Fruit fly (Drosophila melanogaster): Measurements from ENCODE around the gene CCKLR-17D3.

Gene CCKLR-17D3

DNA sequence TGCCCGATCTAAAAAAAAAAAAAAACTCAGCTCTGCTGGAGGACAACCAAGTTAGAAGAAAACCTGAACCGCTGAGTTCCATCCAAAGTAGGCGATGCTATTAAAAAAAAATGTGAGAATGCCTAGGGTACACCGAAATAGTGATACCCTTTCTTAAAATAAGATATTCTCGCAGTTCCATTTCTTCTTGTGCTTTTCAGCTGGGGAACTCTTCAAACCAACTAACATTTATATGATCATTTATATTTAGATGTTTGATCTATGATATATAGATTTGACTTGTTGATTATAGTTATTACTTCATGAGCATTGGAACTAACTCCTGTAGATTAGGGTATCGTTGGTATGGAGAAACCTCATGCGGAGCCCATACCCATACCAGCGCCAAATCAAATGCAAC is 26.3 kb upstream of the CCKLR-17D3 start:
- TF ChIP-seq CG10348 (GFP tag; IDR thresholded peaks at IDR 0.05) (no peak), CG4496 (GFP tag; IDR thresholded peaks at IDR 0.05) (peak; percentile 58), CG8159 (tag; optimal IDR thresholded peaks at IDR 0.05) (peak; percentile 59), CG15710 (tag; optimal IDR thresholded peaks at IDR 0.05) (peak; percentile 52), Pif1B (GFP tag; optimal IDR thresholded peaks at IDR 0.05) (peak; percentile 50), CG34367 (tag; optimal IDR thresholded peaks at IDR 0.05) (peak; percentile 65), Snoo (tag; optimal IDR thresholded peaks at IDR 0.05) (no peak), rn (GFP tag; IDR thresholded peaks at IDR 0.05) (no peak), D1 (tag; optimal IDR thresholded peaks at IDR 0.05) (no peak), CG32121 (GFP tag; IDR thresholded peaks at IDR 0.05) (no peak), CG17806 (tag; optimal IDR thresholded peaks at IDR 0.05) (peak; percentile 68), fd96Ca (GFP tag; IDR thresholded peaks at IDR 0.05) (peak; percentile 13; the same call in 1 of the 3 replicates), CG14655 (GFP tag; optimal IDR thresholded peaks at IDR 0.05) (peak; percentile 85), CG8301 (tag; optimal IDR thresholded peaks at IDR 0.05) (peak; percentile 74), gl (tag; optimal IDR thresholded peaks at IDR 0.05) (peak; percentile 14), CG9948 (tag; optimal IDR thresholded peaks at IDR 0.05) (peak; percentile 81), CG12605 (GFP tag; IDR thresholded peaks at IDR 0.05) (peak; percentile 29; the same call in 1 of the 2 replicates), CG13204 (GFP tag; optimal IDR thresholded peaks at IDR 0.05) (no peak), EcR (GFP tag; optimal IDR thresholded peaks at IDR 0.05) (no peak), Pif1A (GFP tag; optimal IDR thresholded peaks at IDR 0.05) (peak; percentile 57), Ets98B (GFP tag; IDR thresholded peaks at IDR 0.05) (no peak)

DNA sequence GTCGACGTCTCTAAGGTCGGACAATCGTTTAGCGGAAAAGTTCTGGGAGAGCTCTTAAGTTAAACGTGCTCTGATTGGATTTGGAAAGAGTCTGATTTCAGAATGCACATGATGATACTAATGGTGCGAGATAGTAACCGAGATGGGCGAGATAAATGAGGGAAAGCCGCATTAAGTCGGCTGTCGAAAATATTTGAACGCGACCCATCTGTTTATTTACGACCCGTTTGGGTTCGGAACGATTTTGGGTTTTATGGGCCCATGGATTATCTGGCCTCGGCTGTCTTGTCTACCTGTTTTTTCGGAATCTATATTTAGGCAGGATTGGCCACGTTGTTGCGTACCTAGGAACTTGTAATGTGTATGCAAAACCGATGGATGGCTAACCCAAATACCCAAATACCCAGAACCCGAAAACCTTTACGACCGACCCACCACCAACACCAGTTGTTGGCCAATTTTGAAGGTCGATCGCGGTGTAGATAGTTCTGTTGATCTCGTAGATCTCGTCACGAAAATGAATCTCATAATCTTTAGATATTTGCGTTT is 25.6 kb upstream of the CCKLR-17D3 start:
- no peak for TF ChIP-seq CG34367 (tag; optimal IDR thresholded peaks at IDR 0.05)
- TF ChIP-seq CG15710 (tag; optimal IDR thresholded peaks at IDR 0.05), result no peak
- TF ChIP-seq D1 (tag; optimal IDR thresholded peaks at IDR 0.05), result no peak
- no peak for TF ChIP-seq Ets98B (GFP tag; IDR thresholded peaks at IDR 0.05)
- no peak for TF ChIP-seq CG13204 (GFP tag; optimal IDR thresholded peaks at IDR 0.05)
- no peak for TF ChIP-seq CG9948 (tag; optimal IDR thresholded peaks at IDR 0.05)
- TF ChIP-seq CG14655 (GFP tag; optimal IDR thresholded peaks at IDR 0.05), result no peak
- no peak for TF ChIP-seq gl (tag; optimal IDR thresholded peaks at IDR 0.05)
- no peak for TF ChIP-seq CG8301 (tag; optimal IDR thresholded peaks at IDR 0.05)
- TF ChIP-seq Snoo (tag; optimal IDR thresholded peaks at IDR 0.05), result no peak
- no peak for TF ChIP-seq CG10348 (GFP tag; IDR thresholded peaks at IDR 0.05)
- no peak for TF ChIP-seq CG12605 (GFP tag; IDR thresholded peaks at IDR 0.05)
- no peak for TF ChIP-seq Pif1B (GFP tag; optimal IDR thresholded peaks at IDR 0.05)
- TF ChIP-seq CG32121 (GFP tag; IDR thresholded peaks at IDR 0.05), result no peak

DNA sequence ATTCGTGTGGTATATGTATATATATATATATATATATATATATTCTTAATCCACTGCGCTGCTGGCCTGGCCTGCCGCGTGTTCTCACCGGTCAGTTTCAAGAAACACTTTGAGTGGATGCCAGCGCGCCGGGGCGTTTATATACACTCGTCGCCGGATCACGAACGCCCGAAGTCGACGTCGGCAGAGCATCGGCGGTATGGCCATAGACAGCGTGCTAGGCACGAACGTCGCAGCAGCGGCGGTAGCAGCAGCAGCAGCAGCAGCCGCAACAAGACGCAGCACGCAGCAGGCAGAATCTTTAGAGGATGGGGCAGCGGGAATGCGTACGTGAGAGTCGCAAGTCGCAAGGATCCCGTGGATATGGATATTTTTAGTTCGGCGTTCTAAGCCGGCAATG is 23.7 kb upstream of the CCKLR-17D3 start, which contains the start of gene bnb:
TSS of gene bnb (minus strand) at position 121 of the 400 bp plus-strand sequence.
- TF ChIP-seq CG13204 (GFP tag; optimal IDR thresholded peaks at IDR 0.05) (peak; percentile 66), CG10348 (GFP tag; IDR thresholded peaks at IDR 0.05) (no peak), CG4496 (GFP tag; IDR thresholded peaks at IDR 0.05) (0 out of 3 replicates have a peak, but pooled peaks have one; percentile 24)

DNA sequence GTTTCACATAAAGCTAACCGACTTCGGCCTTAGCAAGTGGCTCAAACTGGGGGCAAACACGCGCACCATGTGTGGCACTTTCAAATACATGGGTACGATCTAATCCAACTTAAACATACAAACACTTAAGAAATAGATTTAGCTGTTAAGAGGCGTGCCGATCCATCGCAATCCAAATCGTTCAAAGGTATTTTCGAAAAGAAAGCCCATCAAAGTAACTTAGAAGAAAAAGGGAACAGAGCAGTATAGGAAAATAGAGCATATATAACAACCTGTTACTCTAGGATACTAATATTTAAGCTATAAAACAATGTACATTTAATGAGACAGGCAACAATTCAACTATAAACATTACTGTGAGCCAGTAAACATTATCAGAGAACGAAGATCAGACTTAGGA is 17.5 kb upstream of the CCKLR-17D3 start, which contains the start of gene Atg101:
TSS of gene Atg101 (plus strand) at position 301 of the 400 bp plus-strand sequence.
- TF ChIP-seq fd96Ca (GFP tag; IDR thresholded peaks at IDR 0.05), result no peak
- TF ChIP-seq D1 (tag; optimal IDR thresholded peaks at IDR 0.05), result no peak
- TF ChIP-seq CG13204 (GFP tag; optimal IDR thresholded peaks at IDR 0.05), result no peak
- TF ChIP-seq CG32121 (GFP tag; IDR thresholded peaks at IDR 0.05), result no peak
- TF ChIP-seq CG15710 (tag; optimal IDR thresholded peaks at IDR 0.05), result no peak
- TF ChIP-seq CG9948 (tag; optimal IDR thresholded peaks at IDR 0.05), result no peak
- no peak for TF ChIP-seq CG34367 (tag; optimal IDR thresholded peaks at IDR 0.05)
- TF ChIP-seq CG12605 (GFP tag; IDR thresholded peaks at IDR 0.05), result no peak
- no peak for TF ChIP-seq CG8159 (tag; optimal IDR thresholded peaks at IDR 0.05)
- TF ChIP-seq gl (tag; optimal IDR thresholded peaks at IDR 0.05), result no peak
- no peak for TF ChIP-seq CG8301 (tag; optimal IDR thresholded peaks at IDR 0.05)

DNA sequence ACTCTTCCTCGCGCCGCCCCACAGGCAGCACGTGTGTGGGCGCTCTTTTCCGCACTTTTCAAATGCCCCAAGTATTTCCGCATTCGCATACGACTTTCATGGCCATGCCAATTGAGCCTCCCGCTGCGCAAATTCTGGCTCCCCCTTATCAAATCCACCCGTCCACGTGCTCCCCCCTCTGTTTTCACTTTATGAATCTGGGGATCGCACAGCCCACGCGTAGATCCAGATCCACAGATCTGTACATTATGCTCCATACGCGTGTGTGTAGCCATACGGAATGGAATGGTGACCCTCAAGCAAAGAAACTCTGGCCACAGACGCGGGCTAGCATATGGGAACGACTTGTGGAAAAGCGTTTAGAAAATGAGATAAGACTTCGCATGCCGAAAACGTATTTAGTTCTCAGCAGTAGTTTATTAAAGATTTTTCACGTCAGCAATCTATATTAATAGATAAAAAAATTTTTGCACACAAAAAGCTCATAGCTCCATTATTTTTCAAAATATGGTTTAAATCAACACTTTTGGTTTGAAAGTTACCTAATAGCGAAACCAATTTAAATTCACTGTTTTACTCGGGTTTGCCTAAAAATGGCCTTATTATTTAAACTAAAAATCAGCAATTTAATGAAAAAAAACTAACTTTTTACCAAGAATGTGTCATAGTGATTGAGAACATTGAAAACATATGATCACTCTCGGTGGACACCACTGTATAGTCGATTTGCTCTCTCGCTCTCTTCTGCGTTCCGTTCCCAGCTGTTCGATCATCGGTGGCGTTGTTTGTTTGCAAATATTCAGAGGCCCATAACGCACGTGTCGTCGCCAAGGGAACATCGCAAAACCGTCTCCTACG is 15.8 kb upstream of the CCKLR-17D3 start:
- TF ChIP-seq CG8301 (tag; optimal IDR thresholded peaks at IDR 0.05) (peak; percentile 68), CG14655 (GFP tag; optimal IDR thresholded peaks at IDR 0.05) (peak; percentile 78), CG12605 (GFP tag; IDR thresholded peaks at IDR 0.05) (no peak), CG15710 (tag; optimal IDR thresholded peaks at IDR 0.05) (peak; percentile 21), D1 (tag; optimal IDR thresholded peaks at IDR 0.05) (no peak), CG10348 (GFP tag; IDR thresholded peaks at IDR 0.05) (no peak), CG17806 (tag; optimal IDR thresholded peaks at IDR 0.05) (peak; percentile 19), CG4496 (GFP tag; IDR thresholded peaks at IDR 0.05) (no peak; the same call in 2 of the 3 replicates), Ets98B (GFP tag; IDR thresholded peaks at IDR 0.05) (no peak), CG32121 (GFP tag; IDR thresholded peaks at IDR 0.05) (peak; percentile 33; the same call in 1 of the 2 replicates), Pif1B (GFP tag; optimal IDR thresholded peaks at IDR 0.05) (peak; percentile 60), CG8159 (tag; optimal IDR thresholded peaks at IDR 0.05) (peak; percentile 57), rn (GFP tag; IDR thresholded peaks at IDR 0.05) (no peak), fd96Ca (GFP tag; IDR thresholded peaks at IDR 0.05) (no peak), CG34367 (tag; optimal IDR thresholded peaks at IDR 0.05) (peak; percentile 20), CG13204 (GFP tag; optimal IDR thresholded peaks at IDR 0.05) (no peak), EcR (GFP tag; optimal IDR thresholded peaks at IDR 0.05) (no peak), gl (tag; optimal IDR thresholded peaks at IDR 0.05) (no peak), CG9948 (tag; optimal IDR thresholded peaks at IDR 0.05) (peak; percentile 34), Snoo (tag; optimal IDR thresholded peaks at IDR 0.05) (peak; percentile 13), Pif1A (GFP tag; optimal IDR thresholded peaks at IDR 0.05) (peak; percentile 70)
